Worm (Caenorhabditis elegans) whole organism, L4 larva: ENCODE results near the gene T05B4.9.

ENCODE experiments used
- D1046.2 ChIP-seq: fragments of 200-800 bp; sonication (Bioruptor generic); IDR thresholded peaks from 2 replicates; pipeline ENCODE4 v1.3.6; 2022; ENCODE audit warnings: missing genetic modification characterization, missing compliant biosample characterization
- aha-1 ChIP-seq: fragments of 150-350 bp; peaks from one replicate; lab custom pipeline; 2014; ENCODE audit warnings: missing biosample characterization, missing genetic modification characterization
- dmd-6 ChIP-seq: fragments of 200-800 bp; sonication (Bioruptor generic); IDR thresholded peaks from 2 replicates; pipeline ENCODE4 v1.3.6; 2022; ENCODE audit warnings: missing genetic modification reagents, missing genetic modification characterization, missing compliant biosample characterization
- dmd-8 ChIP-seq: fragments of 200-800 bp; sonication (Bioruptor generic); IDR thresholded peaks from 2 replicates; pipeline ENCODE4 v1.3.6; 2022; ENCODE audit warnings: missing genetic modification characterization, missing compliant biosample characterization
- dpl-1 ChIP-seq: fragments of 150-350 bp; optimal IDR thresholded peaks from 2 replicates; lab custom pipeline; 2014; ENCODE audit warnings: missing biosample characterization, missing genetic modification reagents, missing genetic modification characterization
- dve-1 ChIP-seq: sonication (generic microtip); optimal IDR thresholded peaks from 2 replicates; lab custom pipeline; 2017; ENCODE audit warnings: antibody characterized with exemption, mild to moderate bottlenecking, missing genetic modification characterization, missing compliant biosample characterization; ENCODE audit not compliant: insufficient read depth
- gei-8 ChIP-seq: fragments of 200-800 bp; sonication (Bioruptor generic); optimal IDR thresholded peaks from 2 replicates; lab custom pipeline; 2018; ENCODE audit warnings: mild to moderate bottlenecking, missing genetic modification characterization, missing compliant biosample characterization
- hif-1 ChIP-seq, 2 experiments: sonication (generic microtip); optimal IDR thresholded peaks; 2 replicates each; lab custom pipeline; 2016 to 2017; ENCODE audit warnings: missing compliant biosample characterization in 2 of 2, missing genetic modification characterization in 2 of 2, missing genetic modification reagents in 2 of 2, missing genotype in 2 of 2, mild to moderate bottlenecking in 1 of 2
- jun-1 ChIP-seq: fragments of 150-350 bp; optimal IDR thresholded peaks from 2 replicates; lab custom pipeline; 2014; ENCODE audit warnings: missing biosample characterization, missing genetic modification reagents, missing genetic modification characterization
- lin-29 ChIP-seq: fragments of 200-800 bp; sonication (Bioruptor generic); IDR thresholded peaks from 2 replicates; pipeline ENCODE4 v1.3.6; 2022; ENCODE audit warnings: missing genetic modification reagents, missing genetic modification characterization, missing compliant biosample characterization
- lin-38 ChIP-seq: fragments of 200-800 bp; sonication (Bioruptor generic); IDR thresholded peaks from 2 replicates; pipeline ENCODE4 v1.3.6; 2022; ENCODE audit warnings: missing genetic modification reagents, missing genetic modification characterization, missing compliant biosample characterization
- lin-39 ChIP-seq: fragments of 150-350 bp; optimal IDR thresholded peaks from 2 replicates; lab custom pipeline; 2014; ENCODE audit warnings: missing biosample characterization, missing genetic modification reagents, missing genetic modification characterization
- lir-3 ChIP-seq: sonication (generic microtip); optimal IDR thresholded peaks from 2 replicates; lab custom pipeline; 2016; ENCODE audit warnings: mild to moderate bottlenecking, missing genetic modification characterization, missing compliant biosample characterization
- mxl-2 ChIP-seq: fragments of 200-800 bp; sonication (Bioruptor generic); conservative IDR thresholded peaks from 2 replicates; pipeline ENCODE4 v1.3.6; 2022; ENCODE audit warnings: missing genetic modification reagents, missing genetic modification characterization, missing compliant biosample characterization
- nhr-11 ChIP-seq: fragments of 150-350 bp; optimal IDR thresholded peaks from 2 replicates; lab custom pipeline; 2014; ENCODE audit warnings: missing biosample characterization, missing genetic modification characterization
- nhr-111 ChIP-seq: fragments of 200-800 bp; sonication (Bioruptor generic); optimal IDR thresholded peaks from 2 replicates; lab custom pipeline; 2018; ENCODE audit warnings: mild to moderate bottlenecking, missing genetic modification characterization, missing compliant biosample characterization
- nhr-42 ChIP-seq: fragments of 200-800 bp; sonication (Bioruptor generic); IDR thresholded peaks from 2 replicates; pipeline ENCODE4 v1.3.6; 2022; ENCODE audit warnings: missing genetic modification characterization, missing compliant biosample characterization
- nhr-6 ChIP-seq: fragments of 150-350 bp; optimal IDR thresholded peaks from 2 replicates; lab custom pipeline; 2014; ENCODE audit warnings: missing biosample characterization, missing genetic modification characterization
- unc-62 ChIP-seq, 3 experiments: fragments of 150-350 bp in 1 of 3; sonication (generic microtip); optimal IDR thresholded peaks in 2 of 3; peaks in 1 of 3; 1 replicate in 1 of 3; 2 replicates in 2 of 3; lab custom pipeline; 2014 to 2017; ENCODE audit warnings: missing biosample characterization in 3 of 3, missing genetic modification characterization in 3 of 3, missing genetic modification reagents in 3 of 3, missing genotype in 1 of 3
- ztf-11 ChIP-seq: fragments of 150-350 bp; optimal IDR thresholded peaks from 2 replicates; lab custom pipeline; 2014; ENCODE audit warnings: missing biosample characterization, missing genetic modification characterization
- ztf-7 ChIP-seq: fragments of 150-350 bp; optimal IDR thresholded peaks from 2 replicates; lab custom pipeline; 2014; ENCODE audit warnings: missing biosample characterization, missing genetic modification characterization

T05B4.9 gene

ce11 chrV:4073455-4073854, 44.8 kb downstream of the T05B4.9 start, which contains the start of gene otpl-2:
otpl-2 (plus strand) TSS chrV:4073755.
- no peak for TF ChIP-seq nhr-111 (GFP tag; lab: Kevin White, UChicago)
- no peak for TF ChIP-seq D1046.2 (GFP tag; lab: Robert Waterston, UW)
- no peak for TF ChIP-seq dpl-1
- TF ChIP-seq gei-8 (GFP tag; lab: Kevin White, UChicago): no peak
- TF ChIP-seq nhr-11 (tag; lab: Kevin White, UChicago): no peak
- no peak for TF ChIP-seq dve-1 (tag; lab: Kevin White, UChicago)
- TF ChIP-seq nhr-6 (tag; lab: Kevin White, UChicago): no peak
- TF ChIP-seq dmd-8 (GFP tag; lab: Robert Waterston, UW): no peak
- no peak for TF ChIP-seq lir-3 (tag; lab: Kevin White, UChicago)
- no peak for TF ChIP-seq mxl-2 (GFP tag; lab: Robert Waterston, UW)
- TF ChIP-seq lin-39 (tag; lab: Kevin White, UChicago): no peak
- no peak for TF ChIP-seq dmd-6
- TF ChIP-seq lin-29: no peak
- TF ChIP-seq hif-1 (tag; optimal IDR thresholded peaks at IDR 0.05; lab: Kevin White, UChicago): no peak
- no peak for TF ChIP-seq nhr-42 (GFP tag; lab: Robert Waterston, UW)
- TF ChIP-seq ztf-11 (tag; lab: Kevin White, UChicago): no peak
- TF ChIP-seq jun-1 (tag; lab: Kevin White, UChicago): no peak
- no peak for TF ChIP-seq unc-62 (GFP tag; optimal IDR thresholded peaks at IDR 0.05 in 1 of 2; lab: Kevin White, UChicago)
- TF ChIP-seq unc-62 (tag; optimal IDR thresholded peaks at IDR 0.05; lab: Kevin White, UChicago): no peak
- no peak for TF ChIP-seq aha-1
- no peak for TF ChIP-seq ztf-7 (tag; lab: Kevin White, UChicago)

ce11 chrV:4067876-4068275, 50.4 kb downstream of the T05B4.9 start:
- TF ChIP-seq lin-38 (GFP tag; lab: Robert Waterston, UW): peak; percentile 83
